Worm (Caenorhabditis elegans): ENCODE results near the gene T01H10.11.

Gene T01H10.11

ce11 chrX:12167632-12168377, 44.6 kb downstream of the T01H10.11 start:
- TF ChIP-seq rnt-1 (tag; optimal IDR thresholded peaks at IDR 0.05) (no peak), hlh-30 (tag; optimal IDR thresholded peaks at IDR 0.05; ENCODE audit: insufficient read depth) (peak; percentile 34)

ce11 chrX:12168765-12169164, 45.5 kb downstream of the T01H10.11 start:
- TF ChIP-seq ama-1 (optimal IDR thresholded peaks at IDR 0.05) (peak; percentile 55), fkh-6 (tag; optimal IDR thresholded peaks at IDR 0.05) (no peak), pax-1 (tag; optimal IDR thresholded peaks at IDR 0.05) (no peak)

ce11 chrX:12169390-12169789, 46.1 kb downstream of the T01H10.11 start:
- TF ChIP-seq K02D7.2 (tag; optimal IDR thresholded peaks at IDR 0.05) (no peak), ceh-19 (GFP tag; optimal IDR thresholded peaks at IDR 0.05) (peak; percentile 4), ama-1 (optimal IDR thresholded peaks at IDR 0.05) (peak; percentile 61), ceh-48 (tag; optimal IDR thresholded peaks at IDR 0.05) (no peak), lim-6 (tag; optimal IDR thresholded peaks at IDR 0.05) (no peak), C38D4.7 (GFP tag; optimal IDR thresholded peaks at IDR 0.05) (no peak)

ce11 chrX:12171631-12172348, 48.5 kb downstream of the T01H10.11 start, which contains the start of gene F57G12.1:
Gene F57G12.1 (minus strand): TSS chrX:12171681.
- TF ChIP-seq gmeb-2 (tag; optimal IDR thresholded peaks at IDR 0.05): no peak
- peak; percentile 64 for TF ChIP-seq sdc-2 (tag; optimal IDR thresholded peaks at IDR 0.05)
- TF ChIP-seq elt-4 (tag; optimal IDR thresholded peaks at IDR 0.05): no peak
- peak; percentile 8 for TF ChIP-seq fkh-6 (tag; optimal IDR thresholded peaks at IDR 0.05)
- TF ChIP-seq hlh-6 (tag; optimal IDR thresholded peaks at IDR 0.05): no peak
- TF ChIP-seq nfya-1 (tag; optimal IDR thresholded peaks at IDR 0.05): peak; percentile 84
- TF ChIP-seq ceh-2 (tag; optimal IDR thresholded peaks at IDR 0.05): peak; percentile 53
- no peak for TF ChIP-seq unc-86 (tag; optimal IDR thresholded peaks at IDR 0.05)
- no peak for TF ChIP-seq zip-5 (tag; optimal IDR thresholded peaks at IDR 0.05)
- TF ChIP-seq ceh-31 (tag; optimal IDR thresholded peaks at IDR 0.05): peak; percentile 70
- TF ChIP-seq C08G9.2 (tag; optimal IDR thresholded peaks at IDR 0.05): peak; percentile 49
- TF ChIP-seq rnt-1 (tag; optimal IDR thresholded peaks at IDR 0.05): peak; percentile 27
- TF ChIP-seq ceh-6 (GFP tag; optimal IDR thresholded peaks at IDR 0.05): peak; percentile 49
- no peak for TF ChIP-seq fax-1 (tag; optimal IDR thresholded peaks at IDR 0.05)
- TF ChIP-seq ceh-14 (tag; optimal IDR thresholded peaks at IDR 0.05): peak; percentile 75
- TF ChIP-seq ceh-34 (tag; optimal IDR thresholded peaks at IDR 0.05): peak; percentile 70
- TF ChIP-seq che-1 (tag; optimal IDR thresholded peaks at IDR 0.05): peak; percentile 57
- no peak for TF ChIP-seq ceh-19 (GFP tag; optimal IDR thresholded peaks at IDR 0.05)
- peak; percentile 30 for TF ChIP-seq ttx-3 (tag; optimal IDR thresholded peaks at IDR 0.05)
- peak; percentile 65 for TF ChIP-seq unc-55 (GFP tag; optimal IDR thresholded peaks at IDR 0.05)
- TF ChIP-seq pros-1 (tag; optimal IDR thresholded peaks at IDR 0.05): no peak
- peak; percentile 65 for TF ChIP-seq unc-42 (tag; optimal IDR thresholded peaks at IDR 0.05)
- peak; percentile 1 for TF ChIP-seq K09A11.1 (tag; optimal IDR thresholded peaks at IDR 0.05; ENCODE audit: insufficient read depth)
- peak; percentile 50 for TF ChIP-seq elt-2 (tag; optimal IDR thresholded peaks at IDR 0.05)
- peak; percentile 13 for TF ChIP-seq hlh-8 (tag; optimal IDR thresholded peaks at IDR 0.05)
- TF ChIP-seq odd-2 (tag; optimal IDR thresholded peaks at IDR 0.05): peak; percentile 6
- no peak for TF ChIP-seq pax-1 (tag; optimal IDR thresholded peaks at IDR 0.05)
- no peak for TF ChIP-seq ceh-24 (tag; optimal IDR thresholded peaks at IDR 0.05)
- TF ChIP-seq ets-4 (tag; optimal IDR thresholded peaks at IDR 0.05): no peak
- TF ChIP-seq nhr-11 (tag; optimal IDR thresholded peaks at IDR 0.05): no peak
- peak; percentile 5 for TF ChIP-seq ceh-30 (tag; optimal IDR thresholded peaks at IDR 0.05)
- peak; percentile 66 for TF ChIP-seq ceh-18 (tag; optimal IDR thresholded peaks at IDR 0.05)
- peak; percentile 78 for TF ChIP-seq ama-1 (optimal IDR thresholded peaks at IDR 0.05)
- TF ChIP-seq syd-9 (tag; optimal IDR thresholded peaks at IDR 0.05): peak; percentile 4
- TF ChIP-seq hlh-30 (tag; optimal IDR thresholded peaks at IDR 0.05; ENCODE audit: insufficient read depth): peak; percentile 79
- TF ChIP-seq mec-3 (tag; optimal IDR thresholded peaks at IDR 0.05; ENCODE audit: borderline replicate concordance): no peak
- peak; percentile 43 for TF ChIP-seq tbx-2 (tag; optimal IDR thresholded peaks at IDR 0.05)
- peak; percentile 69 for TF ChIP-seq ref-2 (tag; optimal IDR thresholded peaks at IDR 0.05)
- no peak for TF ChIP-seq K02D7.2 (tag; optimal IDR thresholded peaks at IDR 0.05)
- peak; percentile 74 for TF ChIP-seq eyg-1 (tag; optimal IDR thresholded peaks at IDR 0.05)

Measured in whole organism, late embryonic.